Worm (Caenorhabditis elegans) whole organism, young adult: ENCODE results near the gene nlp-41.

Source experiments
- B0019.2 ChIP-seq: fragments of 200-800 bp; sonication (Bioruptor generic); conservative IDR thresholded peaks from 2 replicates; pipeline ENCODE4 v1.3.6; 2022; ENCODE audit warnings: missing genetic modification reagents, missing genetic modification characterization, missing compliant biosample characterization
- B0336.3 ChIP-seq: fragments of 200-800 bp; sonication (Bioruptor generic); IDR thresholded peaks from 2 replicates; pipeline ENCODE4 v1.3.6; 2022; ENCODE audit warnings: missing genetic modification characterization, missing compliant biosample characterization
- F23B12.7 ChIP-seq: sonication (generic microtip); optimal IDR thresholded peaks from 2 replicates; lab custom pipeline; 2017; ENCODE audit warnings: missing genetic modification characterization, mild to moderate bottlenecking, missing compliant biosample characterization, antibody characterized with exemption, moderate library complexity; ENCODE audit not compliant: insufficient read depth
- F52B5.7 ChIP-seq: sonication (generic microtip); optimal IDR thresholded peaks from 2 replicates; lab custom pipeline; 2016; ENCODE audit warnings: mild to moderate bottlenecking, missing genetic modification characterization, missing compliant biosample characterization
- T07F8.4 ChIP-seq: sonication (generic microtip); optimal IDR thresholded peaks from 2 replicates; lab custom pipeline; 2016; ENCODE audit warnings: mild to moderate bottlenecking, missing genetic modification characterization, moderate library complexity, missing compliant biosample characterization
- Y56A3A.18 ChIP-seq: fragments of 200-800 bp; sonication (Bioruptor generic); IDR thresholded peaks from 2 replicates; pipeline ENCODE4 v1.3.6; 2022; ENCODE audit warnings: missing genetic modification reagents, missing genetic modification characterization, missing compliant biosample characterization
- Y67H2A.10 ChIP-seq: fragments of 200-800 bp; sonication (Bioruptor generic); conservative IDR thresholded peaks from 2 replicates; pipeline ENCODE4 v1.3.6; 2022; ENCODE audit warnings: missing genetic modification reagents, missing genetic modification characterization, missing compliant biosample characterization
- ama-1 ChIP-seq, 3 experiments: fragments of 150-350 bp in 1 of 3; sonication (generic microtip) in 2 of 3; optimal IDR thresholded peaks; 2 replicates each; lab custom pipeline; 2014 to 2018; ENCODE audit warnings: missing biosample characterization in 2 of 3, missing genetic modification characterization in 2 of 3, missing genetic modification reagents in 2 of 3
- aptf-2 ChIP-seq: fragments of 200-800 bp; sonication (Bioruptor generic); conservative IDR thresholded peaks from 2 replicates; pipeline ENCODE4 v1.3.6; 2022; ENCODE audit warnings: missing genetic modification reagents, missing genetic modification characterization, missing compliant biosample characterization
- attf-3 ChIP-seq: fragments of 200-800 bp; sonication (Bioruptor generic); conservative IDR thresholded peaks from 2 replicates; pipeline ENCODE4 v1.3.6; 2022; ENCODE audit warnings: missing genetic modification reagents, missing genetic modification characterization, missing compliant biosample characterization
- attf-6 ChIP-seq: fragments of 200-800 bp; sonication (Bioruptor generic); IDR thresholded peaks from 2 replicates; pipeline ENCODE4 v1.3.6; 2022; ENCODE audit warnings: missing genetic modification reagents, missing genetic modification characterization, missing compliant biosample characterization
- bed-1 ChIP-seq: fragments of 200-800 bp; sonication (Bioruptor generic); IDR thresholded peaks from 2 replicates; pipeline ENCODE4 v1.3.6; 2022; ENCODE audit warnings: missing genetic modification reagents, missing genetic modification characterization, missing compliant biosample characterization
- bed-2 ChIP-seq: fragments of 200-800 bp; sonication (Bioruptor generic); IDR thresholded peaks from 2 replicates; pipeline ENCODE4 v1.3.6; 2022; ENCODE audit warnings: missing genetic modification reagents, missing genetic modification characterization, missing compliant biosample characterization
- cebp-1 ChIP-seq, 2 experiments: fragments of 200-800 bp in 1 of 2; sonication (Bioruptor generic) in 1 of 2; sonication (generic microtip) in 1 of 2; IDR thresholded peaks in 1 of 2; optimal IDR thresholded peaks in 1 of 2; 2 replicates each; pipeline versions ENCODE4 v1.3.6 to Lab custom; 2017 to 2022; ENCODE audit warnings: missing compliant biosample characterization in 2 of 2, missing genetic modification characterization in 2 of 2, mild to moderate bottlenecking in 1 of 2, missing genetic modification reagents in 1 of 2, moderate library complexity in 1 of 2
- cebp-2 ChIP-seq: fragments of 200-800 bp; sonication (Bioruptor generic); IDR thresholded peaks from 2 replicates; pipeline ENCODE4 v1.3.6; 2022; ENCODE audit warnings: missing genetic modification characterization, missing compliant biosample characterization
- ceh-27 ChIP-seq: fragments of 200-800 bp; sonication (Bioruptor generic); optimal IDR thresholded peaks from 2 replicates; lab custom pipeline; 2018; ENCODE audit warnings: mild to moderate bottlenecking, missing genetic modification characterization, moderate library complexity, missing compliant biosample characterization
- ceh-58 ChIP-seq: fragments of 200-800 bp; sonication (Bioruptor generic); IDR thresholded peaks from 2 replicates; pipeline ENCODE4 v1.3.6; 2022; ENCODE audit warnings: missing genetic modification characterization, missing compliant biosample characterization
- die-1 ChIP-seq: sonication (generic microtip); optimal IDR thresholded peaks from 2 replicates; lab custom pipeline; 2016; ENCODE audit warnings: missing genotype, mild to moderate bottlenecking, missing genetic modification characterization, missing compliant biosample characterization
- dox-1 ChIP-seq: fragments of 200-800 bp; sonication (Bioruptor generic); IDR thresholded peaks from 2 replicates; pipeline ENCODE4 v1.3.6; 2022; ENCODE audit warnings: missing genetic modification reagents, missing genetic modification characterization, missing compliant biosample characterization
- dpff-1 ChIP-seq: sonication (generic microtip); optimal IDR thresholded peaks from 2 replicates; lab custom pipeline; 2017; ENCODE audit warnings: mild to moderate bottlenecking, missing genetic modification characterization, missing compliant biosample characterization
- egl-44 ChIP-seq: fragments of 200-800 bp; sonication (Bioruptor generic); IDR thresholded peaks from 2 replicates; pipeline ENCODE4 v1.3.6; 2022; ENCODE audit warnings: missing genetic modification reagents, missing genetic modification characterization, missing compliant biosample characterization
- egrh-3 ChIP-seq: fragments of 200-800 bp; sonication (Bioruptor generic); IDR thresholded peaks from 2 replicates; pipeline ENCODE4 v1.3.6; 2022; ENCODE audit warnings: missing genetic modification reagents, missing genetic modification characterization, missing compliant biosample characterization
- gei-17 ChIP-seq: fragments of 200-800 bp; sonication (Bioruptor generic); optimal IDR thresholded peaks from 2 replicates; lab custom pipeline; 2018; ENCODE audit warnings: mild to moderate bottlenecking, missing genetic modification characterization, missing compliant biosample characterization
- hlh-12 ChIP-seq: sonication (generic microtip); optimal IDR thresholded peaks from 2 replicates; lab custom pipeline; 2016; ENCODE audit warnings: missing genetic modification characterization, missing compliant biosample characterization
- hmg-20 ChIP-seq: fragments of 200-800 bp; sonication (Bioruptor generic); IDR thresholded peaks from 2 replicates; pipeline ENCODE4 v1.3.6; 2022; ENCODE audit warnings: missing genetic modification reagents, missing genetic modification characterization, missing compliant biosample characterization
- lag-1 ChIP-seq: fragments of 200-800 bp; sonication (Bioruptor generic); IDR thresholded peaks from 2 replicates; pipeline ENCODE4 v1.3.6; 2022; ENCODE audit warnings: missing genetic modification reagents, missing genetic modification characterization, missing compliant biosample characterization
- let-526 ChIP-seq: fragments of 200-800 bp; sonication (Bioruptor generic); IDR thresholded peaks from 2 replicates; pipeline ENCODE4 v1.3.6; 2022; ENCODE audit warnings: missing genetic modification reagents, missing genetic modification characterization, missing compliant biosample characterization
- lin-35 ChIP-seq, 3 experiments: fragments of 150-350 bp in 2 of 3; sonication (generic microtip) in 1 of 3; optimal IDR thresholded peaks; 2 replicates each; lab custom pipeline; 2014 to 2018; ENCODE audit warnings: missing biosample characterization in 3 of 3, missing genetic modification characterization in 3 of 3, missing genetic modification reagents in 3 of 3
- madf-8 ChIP-seq: fragments of 200-800 bp; sonication (Bioruptor generic); conservative IDR thresholded peaks from 2 replicates; pipeline ENCODE4 v1.3.6; 2022; ENCODE audit warnings: missing genetic modification reagents, missing genetic modification characterization, missing compliant biosample characterization
- mcd-1 ChIP-seq: fragments of 200-800 bp; sonication (Bioruptor generic); IDR thresholded peaks from 2 replicates; pipeline ENCODE4 v1.3.6; 2022; ENCODE audit warnings: missing genetic modification reagents, missing genetic modification characterization, missing compliant biosample characterization
- mel-28 ChIP-seq: sonication (generic microtip); optimal IDR thresholded peaks from 2 replicates; lab custom pipeline; 2016; ENCODE audit warnings: borderline replicate concordance, mild to moderate bottlenecking, missing genetic modification characterization, missing compliant biosample characterization
- mxl-1 ChIP-seq: sonication (generic microtip); optimal IDR thresholded peaks from 2 replicates; lab custom pipeline; 2016; ENCODE audit warnings: missing genetic modification characterization, missing compliant biosample characterization
- nfya-1 ChIP-seq: sonication (generic microtip); optimal IDR thresholded peaks from 2 replicates; lab custom pipeline; 2017; ENCODE audit warnings: antibody characterized with exemption, missing compliant biosample characterization, missing genetic modification characterization, borderline replicate concordance; ENCODE audit not compliant: insufficient read depth
- nfyb-1 ChIP-seq: fragments of 200-800 bp; sonication (Bioruptor generic); IDR thresholded peaks from 2 replicates; pipeline ENCODE4 v1.3.6; 2022; ENCODE audit warnings: missing genetic modification reagents, missing genetic modification characterization, missing compliant biosample characterization
- nhr-120 ChIP-seq: fragments of 200-800 bp; sonication (Bioruptor generic); IDR thresholded peaks from 2 replicates; pipeline ENCODE4 v1.3.6; 2022; ENCODE audit warnings: missing genetic modification characterization, missing compliant biosample characterization
- nhr-179 ChIP-seq: sonication (generic microtip); optimal IDR thresholded peaks from 2 replicates; lab custom pipeline; 2016; ENCODE audit warnings: mild to moderate bottlenecking, missing genetic modification characterization, missing compliant biosample characterization
- nhr-27 ChIP-seq: fragments of 200-800 bp; sonication (Bioruptor generic); optimal IDR thresholded peaks from 2 replicates; lab custom pipeline; 2018; ENCODE audit warnings: mild to moderate bottlenecking, missing genetic modification characterization, moderate library complexity, missing compliant biosample characterization
- rcor-1 ChIP-seq: fragments of 200-800 bp; sonication (Bioruptor generic); IDR thresholded peaks from 2 replicates; pipeline ENCODE4 v1.3.6; 2022; ENCODE audit warnings: missing genetic modification reagents, missing genetic modification characterization, missing compliant biosample characterization
- rec-8 ChIP-seq, 2 experiments: sonication (generic microtip); optimal IDR thresholded peaks; 2 replicates each; lab custom pipeline; 2016; ENCODE audit warnings: mild to moderate bottlenecking in 2 of 2, missing genetic modification characterization in 2 of 2, missing genetic modification reagents in 2 of 2, missing genotype in 2 of 2, missing biosample characterization in 1 of 2, missing compliant biosample characterization in 1 of 2, moderate library complexity in 1 of 2
- sea-2 ChIP-seq: fragments of 200-800 bp; sonication (Bioruptor generic); IDR thresholded peaks from 2 replicates; pipeline ENCODE4 v1.3.6; 2022; ENCODE audit warnings: missing genetic modification characterization, missing compliant biosample characterization
- snpc-1.1 ChIP-seq: sonication (generic microtip); optimal IDR thresholded peaks from 2 replicates; lab custom pipeline; 2017; ENCODE audit warnings: missing genetic modification characterization, mild to moderate bottlenecking, missing compliant biosample characterization, antibody characterized with exemption, moderate library complexity, missing genotype, missing genetic modification reagents; ENCODE audit not compliant: insufficient read depth
- sptf-2 ChIP-seq: fragments of 200-800 bp; sonication (Bioruptor generic); optimal IDR thresholded peaks from 2 replicates; lab custom pipeline; 2018; ENCODE audit warnings: mild to moderate bottlenecking, missing genetic modification characterization, missing compliant biosample characterization
- tbp1 ChIP-seq: fragments of 200-800 bp; sonication (Bioruptor generic); optimal IDR thresholded peaks from 2 replicates; lab custom pipeline; 2018; ENCODE audit warnings: mild to moderate bottlenecking, missing genetic modification characterization, missing compliant biosample characterization
- unc-62 ChIP-seq: fragments of 150-350 bp; optimal IDR thresholded peaks from 2 replicates; lab custom pipeline; 2014; ENCODE audit warnings: missing biosample characterization, missing genetic modification reagents, missing genetic modification characterization
- ztf-22 ChIP-seq: fragments of 200-800 bp; sonication (Bioruptor generic); optimal IDR thresholded peaks from 2 replicates; lab custom pipeline; 2018; ENCODE audit warnings: mild to moderate bottlenecking, missing genetic modification characterization, moderate library complexity, missing compliant biosample characterization
- ztf-25 ChIP-seq: fragments of 200-800 bp; sonication (Bioruptor generic); IDR thresholded peaks from 2 replicates; pipeline ENCODE4 v1.3.6; 2022; ENCODE audit warnings: missing genetic modification reagents, missing genetic modification characterization, missing compliant biosample characterization

Gene nlp-41

DNA sequence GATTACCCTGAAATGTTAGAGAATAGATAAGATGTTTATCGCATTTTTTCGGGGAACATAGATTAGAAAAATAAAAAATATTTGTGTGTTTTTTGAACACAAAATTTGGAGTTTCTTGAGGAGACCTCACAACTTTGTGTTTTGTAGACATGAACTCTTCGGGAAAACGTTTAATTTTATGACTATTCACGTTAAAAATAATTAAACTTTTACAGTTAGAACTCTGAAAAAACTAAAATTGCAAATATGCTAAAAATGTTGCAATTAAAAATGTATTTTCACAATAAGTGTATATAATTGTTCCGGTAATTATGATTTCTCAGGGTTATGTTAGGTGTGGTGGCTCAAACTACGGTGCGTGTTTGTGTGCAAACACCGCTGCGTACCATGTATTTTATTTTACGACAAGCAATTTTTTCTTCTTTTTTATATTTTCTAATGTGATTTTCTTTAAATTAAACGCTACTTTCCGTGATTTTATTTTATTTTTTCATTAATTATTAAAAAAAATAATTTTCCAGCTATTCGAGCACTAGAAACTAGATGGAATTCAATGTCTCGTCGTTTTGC is 22.4 kb upstream of the nlp-41 start, which contains the start of the genes F57C2.5 and spat-1:
F57C2.5 (minus strand) TSS at position 7 of the 570 bp plus-strand sequence.
spat-1 (plus strand) TSS at position 520 of the 570 bp plus-strand sequence.
- peak; percentile 47 for TF ChIP-seq F23B12.7
- TF ChIP-seq sea-2 (GFP tag; lab: Robert Waterston, UW): no peak
- no peak for TF ChIP-seq bed-1
- TF ChIP-seq bed-2 (GFP tag; lab: Robert Waterston, UW): no peak
- peak; percentile 24; the same call in 1 of the 2 replicates for TF ChIP-seq mcd-1 (GFP tag; lab: Robert Waterston, UW)
- TF ChIP-seq egrh-3 (GFP tag; lab: Robert Waterston, UW): peak; percentile 33; the same call in 1 of the 2 replicates
- TF ChIP-seq nhr-120 (GFP tag; lab: Robert Waterston, UW): no peak
- TF ChIP-seq nhr-27: no peak
- no peak for TF ChIP-seq snpc-1.1
- TF ChIP-seq gei-17 (GFP tag; lab: Kevin White, UChicago): no peak
- no peak for TF ChIP-seq mel-28 (tag; lab: Kevin White, UChicago)
- TF ChIP-seq cebp-1 (GFP tag; IDR thresholded peaks at IDR 0.05; lab: Robert Waterston, UW): no peak
- peak; percentile 49 for TF ChIP-seq cebp-1 (tag; optimal IDR thresholded peaks at IDR 0.05; lab: Kevin White, UChicago)
- no peak for TF ChIP-seq F52B5.7 (tag; lab: Kevin White, UChicago)
- TF ChIP-seq T07F8.4 (tag; lab: Kevin White, UChicago): no peak
- no peak for TF ChIP-seq attf-6 (GFP tag; lab: Robert Waterston, UW)
- TF ChIP-seq egl-44 (GFP tag; lab: Robert Waterston, UW): no peak
- TF ChIP-seq B0019.2 (GFP tag; lab: Robert Waterston, UW): no peak
- no peak for TF ChIP-seq nfyb-1 (GFP tag; lab: Robert Waterston, UW)
- TF ChIP-seq lin-35 (GFP tag; optimal IDR thresholded peaks at IDR 0.05; lab: Kevin White, UChicago): no peak
- TF ChIP-seq die-1 (tag; lab: Kevin White, UChicago): no peak
- peak; percentile 78; the same call in 1 of the 2 replicates for TF ChIP-seq aptf-2
- TF ChIP-seq ztf-25 (GFP tag; lab: Robert Waterston, UW): no peak
- 0 out of 2 replicates have a peak, but pooled peaks have one; percentile 23 for TF ChIP-seq B0336.3 (GFP tag; lab: Robert Waterston, UW)
- no peak for TF ChIP-seq ama-1 (optimal IDR thresholded peaks at IDR 0.05; lab: Kevin White, UChicago)
- TF ChIP-seq ama-1 (GFP tag; optimal IDR thresholded peaks at IDR 0.05; lab: Kevin White, UChicago): no peak
- no peak for TF ChIP-seq unc-62 (GFP tag; lab: Kevin White, UChicago)
- TF ChIP-seq attf-3: peak; percentile 24; the same call in 1 of the 2 replicates
- TF ChIP-seq hmg-20 (GFP tag; lab: Robert Waterston, UW): no peak
- no peak for TF ChIP-seq ztf-22 (GFP tag; lab: Kevin White, UChicago)
- TF ChIP-seq Y67H2A.10 (GFP tag; lab: Robert Waterston, UW): no peak
- no peak for TF ChIP-seq rec-8 (tag; optimal IDR thresholded peaks at IDR 0.05; lab: Kevin White, UChicago)
- no peak for TF ChIP-seq Y56A3A.18 (GFP tag; lab: Robert Waterston, UW)
- no peak for TF ChIP-seq nfya-1 (tag; lab: Kevin White, UChicago)
- no peak for TF ChIP-seq mxl-1 (tag; lab: Kevin White, UChicago)
- no peak for TF ChIP-seq dpff-1 (tag; lab: Kevin White, UChicago)
- peak; percentile 12; the same call in 1 of the 2 replicates for TF ChIP-seq madf-8 (GFP tag; lab: Robert Waterston, UW)
- no peak for TF ChIP-seq hlh-12 (tag; lab: Kevin White, UChicago)
- 0 out of 2 replicates have a peak, but pooled peaks have one; percentile 10 for TF ChIP-seq rcor-1 (GFP tag; lab: Robert Waterston, UW)
- peak; percentile 59 for TF ChIP-seq ceh-27 (GFP tag; lab: Kevin White, UChicago)
- no peak for TF ChIP-seq cebp-2
- no peak for TF ChIP-seq sptf-2 (GFP tag; lab: Kevin White, UChicago)
- no peak for TF ChIP-seq lag-1
- no peak for TF ChIP-seq nhr-179
- TF ChIP-seq let-526: 0 out of 2 replicates have a peak, but pooled peaks have one; percentile 10
- no peak for TF ChIP-seq ceh-58 (GFP tag; lab: Robert Waterston, UW)
- peak; percentile 44 for TF ChIP-seq tbp1 (GFP tag; lab: Kevin White, UChicago)
- TF ChIP-seq dox-1 (GFP tag; lab: Robert Waterston, UW): peak; percentile 68; the same call in 1 of the 2 replicates
